Fruit fly (Drosophila melanogaster): Measurements from ENCODE around the gene Pdp.

The Pdp gene

dm6 chrX:7688871-7689270 lies 45.6 kb downstream of the Pdp start:
- TF ChIP-seq CG16779 (tag; optimal IDR thresholded peaks at IDR 0.05) = no peak
- TF ChIP-seq CG7368 (GFP tag; optimal IDR thresholded peaks at IDR 0.05) = no peak
- no peak for TF ChIP-seq CG8119 (GFP tag; IDR thresholded peaks at IDR 0.05)
- TF ChIP-seq Smox (GFP tag; optimal IDR thresholded peaks at IDR 0.05) = no peak
- no peak for TF ChIP-seq dsx (GFP tag; optimal IDR thresholded peaks at IDR 0.05; ENCODE audit: poor library complexity, severe bottlenecking)
- TF ChIP-seq Ets21C (GFP tag; optimal IDR thresholded peaks at IDR 0.05) = no peak
- no peak for TF ChIP-seq CG6854 (GFP tag; optimal IDR thresholded peaks at IDR 0.05)
- no peak for TF ChIP-seq OdsH (GFP tag; optimal IDR thresholded peaks at IDR 0.05)

- TF ChIP-seq topi (GFP tag; optimal IDR thresholded peaks at IDR 0.05) = no peak
- TF ChIP-seq Lpt (GFP tag; optimal IDR thresholded peaks at IDR 0.05) = no peak
- TF ChIP-seq CG11762 (GFP tag; optimal IDR thresholded peaks at IDR 0.05; ENCODE audit: insufficient read depth) = no peak
- TF ChIP-seq CG10631 (GFP tag; optimal IDR thresholded peaks at IDR 0.05) = no peak
- TF ChIP-seq Eip75B (GFP tag; optimal IDR thresholded peaks at IDR 0.05) = no peak
- TF ChIP-seq cyc (GFP tag; optimal IDR thresholded peaks at IDR 0.05) = no peak
- no peak for TF ChIP-seq CG16779 (tag; optimal IDR thresholded peaks at IDR 0.05)
- TF ChIP-seq CG10669 (GFP tag; optimal IDR thresholded peaks at IDR 0.05) = no peak
- no peak for TF ChIP-seq CG11294 (GFP tag; IDR thresholded peaks at IDR 0.05)
- no peak for TF ChIP-seq fd85E (GFP tag; optimal IDR thresholded peaks at IDR 0.05)
Observed at dm6 chrX:7686071-7686470, 48.4 kb downstream of the Pdp start.
